Worm (Caenorhabditis elegans): ENCODE measurements around the gene T13G4.4.

T13G4.4 gene

ce11 chrX:1222391-1222790, 30.9 kb upstream of the T13G4.4 start:
- no peak for TF ChIP-seq F10B5.3 (tag; optimal IDR thresholded peaks at IDR 0.05)
- no peak for TF ChIP-seq snpc-4 (tag; optimal IDR thresholded peaks at IDR 0.05)
- no peak for TF ChIP-seq lir-3 (tag; optimal IDR thresholded peaks at IDR 0.05)
- TF ChIP-seq nhr-6 (tag; optimal IDR thresholded peaks at IDR 0.05), result peak; percentile 29
- no peak for TF ChIP-seq daf-16 (GFP tag; optimal IDR thresholded peaks at IDR 0.05)
- TF ChIP-seq daf-16 (tag; optimal IDR thresholded peaks at IDR 0.05), result no peak
- no peak for TF ChIP-seq zfp-2 (tag; optimal IDR thresholded peaks at IDR 0.05)
- peak; percentile 5 for TF ChIP-seq mes-2 (tag; optimal IDR thresholded peaks at IDR 0.05; ENCODE audit: poor library complexity, severe bottlenecking)
- peak in 1 of 2 experiments; percentile 76 for TF ChIP-seq unc-62 (GFP tag; optimal IDR thresholded peaks at IDR 0.05 in 1 of 2)
- TF ChIP-seq unc-62 (tag; optimal IDR thresholded peaks at IDR 0.05), result no peak

DNA sequence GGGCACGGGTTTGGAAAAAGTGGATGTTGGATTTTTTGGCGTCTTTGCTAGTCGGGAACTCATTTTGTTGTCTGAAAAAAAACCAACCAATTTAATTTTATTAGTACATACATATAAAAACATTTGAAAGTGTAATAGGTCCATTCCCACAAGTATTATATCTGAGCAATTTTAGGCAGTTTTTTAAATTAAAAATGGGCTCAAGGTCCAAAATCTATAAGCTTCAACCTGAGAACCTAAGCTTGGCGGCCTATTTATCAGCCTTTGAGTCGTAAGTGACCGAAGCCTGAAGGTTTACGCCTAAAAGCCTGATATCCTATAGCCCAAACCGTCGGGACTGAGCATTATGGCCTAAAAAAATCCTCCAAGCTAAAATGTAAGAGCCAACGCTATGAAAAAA, 27.0 kb upstream of the T13G4.4 start:
- TF ChIP-seq aha-1 (tag) (peak; percentile 92), unc-62 (GFP tag; optimal IDR thresholded peaks at IDR 0.05 in 1 of 2) (no peak), unc-62 (tag; optimal IDR thresholded peaks at IDR 0.05) (no peak), dve-1 (tag; optimal IDR thresholded peaks at IDR 0.05; ENCODE audit: insufficient read depth) (no peak)

DNA sequence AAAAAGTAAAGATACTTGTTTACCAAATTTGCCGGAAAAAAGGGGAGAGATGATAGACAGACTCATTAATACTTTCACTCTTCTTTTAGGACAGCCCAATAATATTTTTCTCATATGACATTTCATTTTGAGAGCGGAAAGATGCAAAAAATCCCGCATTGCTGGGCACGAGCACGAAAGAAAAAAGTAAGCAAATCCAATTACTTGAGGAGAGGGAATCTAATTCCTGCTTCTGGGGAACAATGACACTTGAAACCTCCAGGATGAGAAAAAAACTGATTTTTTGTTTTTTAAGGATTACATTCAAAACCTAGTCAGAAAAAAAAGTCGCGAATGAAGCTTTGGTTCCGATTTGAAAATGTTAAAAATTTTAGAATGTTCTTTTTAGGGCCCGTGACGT, 25.4 kb upstream of the T13G4.4 start:
- peak; percentile 87 for TF ChIP-seq fkh-10 (GFP tag; optimal IDR thresholded peaks at IDR 0.05)
- no peak for TF ChIP-seq unc-62 (GFP tag; optimal IDR thresholded peaks at IDR 0.05 in 1 of 2)
- no peak for TF ChIP-seq unc-62 (tag; optimal IDR thresholded peaks at IDR 0.05)
- peak; percentile 44 for TF ChIP-seq ces-1 (GFP tag; optimal IDR thresholded peaks at IDR 0.05)
- TF ChIP-seq mep-1 (tag; optimal IDR thresholded peaks at IDR 0.05), result no peak
- 0 out of 2 replicates have a peak, but pooled peaks have one; percentile 23 for TF ChIP-seq ctbp-1 (GFP tag; IDR thresholded peaks at IDR 0.05)

- TF ChIP-seq ceh-44 (GFP tag; IDR thresholded peaks at IDR 0.05) (no peak), lsy-2 (tag; optimal IDR thresholded peaks at IDR 0.05) (no peak), T20F7.1 (GFP tag; optimal IDR thresholded peaks at IDR 0.05) (no peak), ZK337.2 (GFP tag; IDR thresholded peaks at IDR 0.05) (no peak), egl-43 (GFP tag; IDR thresholded peaks at IDR 0.05) (0 out of 2 replicates have a peak, but pooled peaks have one; percentile 36), set-16 (GFP tag; IDR thresholded peaks at IDR 0.05) (peak; percentile 75), lin-1 (GFP tag; IDR thresholded peaks at IDR 0.05) (no peak), dmd-9 (GFP tag; IDR thresholded peaks at IDR 0.05) (no peak)
These were observed 21.7 kb upstream of the T13G4.4 start for ce11 chrX:1213136-1213535.

DNA sequence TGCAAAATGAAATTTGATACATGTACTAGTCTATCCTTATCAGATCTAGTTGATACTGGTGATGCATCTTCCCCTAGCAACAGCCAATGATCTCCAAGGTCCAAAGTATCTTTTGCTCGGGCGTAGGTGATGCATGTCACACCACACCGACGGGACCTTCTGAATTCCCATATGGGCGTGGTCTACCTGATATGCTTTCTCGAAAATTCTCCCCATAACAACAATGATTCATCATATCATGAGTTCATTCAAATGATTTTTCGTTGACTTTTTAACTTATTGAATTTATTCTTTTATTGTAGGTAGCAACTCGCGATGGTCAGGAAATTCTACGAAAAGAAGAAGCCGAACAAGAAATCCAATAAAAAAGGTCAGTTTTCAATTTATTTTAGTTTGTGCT, 17.6 kb upstream of the T13G4.4 start, which contains the start of gene C46H3.1:
C46H3.1 (plus strand) TSS at position 301 of the 400 bp plus-strand sequence.
- TF ChIP-seq lin-1 (GFP tag; IDR thresholded peaks at IDR 0.05) (no peak), daf-8 (GFP tag; IDR thresholded peaks at IDR 0.05) (no peak), jun-1 (tag; optimal IDR thresholded peaks at IDR 0.05) (no peak), cey-2 (tag; optimal IDR thresholded peaks at IDR 0.05; ENCODE audit: borderline replicate concordance, insufficient read depth) (no peak), lin-13 (GFP tag; optimal IDR thresholded peaks at IDR 0.05) (no peak), ceh-44 (GFP tag; IDR thresholded peaks at IDR 0.05) (no peak), egl-43 (GFP tag; IDR thresholded peaks at IDR 0.05) (no peak), fkh-10 (GFP tag; optimal IDR thresholded peaks at IDR 0.05) (no peak), Y105C5A.15 (GFP tag; IDR thresholded peaks at IDR 0.05) (no peak), dpl-1 (GFP tag; optimal IDR thresholded peaks at IDR 0.05) (no peak), mes-2 (tag; optimal IDR thresholded peaks at IDR 0.05; ENCODE audit: poor library complexity, severe bottlenecking) (no peak), fos-1 (tag; optimal IDR thresholded peaks at IDR 0.05) (no peak), ceh-32 (tag; optimal IDR thresholded peaks at IDR 0.05; ENCODE audit: poor library complexity) (no peak), zip-2 (tag; optimal IDR thresholded peaks at IDR 0.05) (no peak)
